Worm (Caenorhabditis elegans): Measurements from ENCODE around the gene sftb-6.

DNA sequence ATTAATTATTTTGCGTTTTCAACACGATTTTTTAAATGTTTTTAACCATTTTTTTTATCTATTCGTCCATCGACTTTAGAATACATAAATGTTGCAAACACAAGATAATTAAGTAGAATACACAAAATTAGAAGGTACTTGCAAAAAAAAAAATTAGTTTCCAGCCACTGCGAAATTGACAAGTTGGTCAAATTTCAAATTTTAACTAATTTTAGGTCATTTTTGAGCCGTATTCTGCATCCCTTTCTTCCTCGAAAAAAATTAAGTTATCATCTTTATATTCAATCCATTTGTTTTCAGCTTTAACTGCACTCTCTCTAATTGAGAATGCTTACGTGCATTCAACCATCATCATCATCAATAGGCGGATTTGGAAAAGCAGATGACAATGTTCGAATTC lies 28.9 kb upstream of the sftb-6 start, which contains the start of gene egl-26:
- TF ChIP-seq W03F9.2 (tag; optimal IDR thresholded peaks at IDR 0.05) (no peak), dao-5 (tag; optimal IDR thresholded peaks at IDR 0.05) (no peak)

All from whole organism, L4/young adult.